Fruit fly (Drosophila melanogaster): ENCODE data around the gene Trf.

dm6 chr2L:8086736-8087467 is 14.2 kb downstream of the Trf start:
- TF ChIP-seq CG15710 (tag; optimal IDR thresholded peaks at IDR 0.05) (no peak), Pif1B (GFP tag; optimal IDR thresholded peaks at IDR 0.05) (no peak)

Measured in whole organism, pupa.